Worm (Caenorhabditis elegans): ENCODE results near the gene F13B12.3.

F13B12.3 gene

DNA sequence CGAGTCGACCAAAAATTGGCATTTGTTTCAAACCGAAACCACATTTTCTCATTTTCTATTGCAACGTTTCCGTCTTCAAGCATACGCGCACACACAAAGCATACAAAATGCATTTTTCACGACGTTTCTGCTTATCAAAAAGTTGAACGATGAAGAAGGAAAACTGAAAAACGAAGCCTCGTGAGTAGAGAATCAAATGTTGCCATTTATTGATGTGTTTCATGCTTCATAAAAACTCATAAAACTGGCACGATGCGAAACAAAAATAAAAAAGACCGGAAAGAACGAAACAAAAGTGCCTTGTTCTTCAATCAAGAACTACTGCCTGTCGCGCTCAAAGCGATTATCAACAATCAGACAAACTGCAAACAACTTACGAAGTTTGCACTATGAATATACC is 18.5 kb upstream of the F13B12.3 start:
- TF ChIP-seq elt-2 (tag; optimal IDR thresholded peaks at IDR 0.05) (peak; percentile 61), pha-4 (tag; optimal IDR thresholded peaks at IDR 0.05) (peak; percentile 44), daf-12 (tag; optimal IDR thresholded peaks at IDR 0.05) (no peak), pqm-1 (tag; optimal IDR thresholded peaks at IDR 0.05) (peak; percentile 48)

DNA sequence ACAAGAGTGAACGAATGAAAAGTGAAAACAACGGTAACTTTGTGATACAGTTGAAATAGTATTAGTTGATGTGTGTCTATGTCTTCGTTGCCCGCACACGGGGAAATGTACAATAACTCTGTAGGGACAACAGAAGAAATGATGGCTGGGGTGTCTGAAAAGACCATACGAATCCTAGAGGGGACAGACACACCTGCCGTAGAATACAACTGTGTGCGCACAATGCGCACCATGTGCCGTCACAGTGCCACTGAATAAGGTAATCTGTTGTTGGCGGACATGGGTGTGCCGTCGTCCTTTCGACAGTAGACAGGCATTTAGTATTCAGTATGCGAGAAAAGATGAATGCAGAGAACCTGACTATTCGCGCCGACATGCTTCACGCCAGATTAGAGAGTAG is 17.7 kb upstream of the F13B12.3 start:
- TF ChIP-seq nhr-237 (tag; optimal IDR thresholded peaks at IDR 0.05), result no peak
- TF ChIP-seq hmg-11 (tag; optimal IDR thresholded peaks at IDR 0.05), result no peak
- TF ChIP-seq fos-1 (tag; optimal IDR thresholded peaks at IDR 0.05), result no peak
- TF ChIP-seq nfya-1 (tag; optimal IDR thresholded peaks at IDR 0.05; ENCODE audit: insufficient read depth), result no peak

DNA sequence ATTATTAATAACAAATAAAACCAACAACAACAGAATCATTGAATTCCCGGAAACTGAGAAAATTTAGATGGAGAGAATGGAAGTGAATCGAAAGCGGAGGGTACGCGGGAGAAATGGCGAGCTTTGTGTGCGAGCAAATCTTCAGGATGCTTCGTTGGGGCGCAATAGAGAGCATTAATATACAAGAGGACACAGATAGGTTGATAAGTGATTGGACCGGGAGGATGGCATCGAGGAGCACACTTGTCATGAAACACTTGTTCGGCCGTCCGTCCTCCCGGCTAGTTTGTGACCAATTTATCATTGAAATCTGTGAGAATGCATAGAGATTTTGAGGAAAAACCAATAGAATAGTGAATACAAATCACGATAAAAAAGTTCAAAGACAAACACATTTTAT is 16.7 kb upstream of the F13B12.3 start:
- TF ChIP-seq ama-1 (optimal IDR thresholded peaks at IDR 0.05), result no peak
- TF ChIP-seq sea-2 (GFP tag; optimal IDR thresholded peaks at IDR 0.05), result no peak
- no peak for TF ChIP-seq pqm-1 (tag; optimal IDR thresholded peaks at IDR 0.05)
- TF ChIP-seq elt-3 (tag; optimal IDR thresholded peaks at IDR 0.05), result no peak
- TF ChIP-seq jun-1 (tag; optimal IDR thresholded peaks at IDR 0.05), result no peak
- no peak for TF ChIP-seq zag-1 (tag; optimal IDR thresholded peaks at IDR 0.05)
- no peak for TF ChIP-seq nhr-77 (tag; optimal IDR thresholded peaks at IDR 0.05)
- no peak for TF ChIP-seq nhr-43 (tag; optimal IDR thresholded peaks at IDR 0.05; ENCODE audit: poor library complexity, severe bottlenecking)
- no peak for TF ChIP-seq lsy-12 (tag; optimal IDR thresholded peaks at IDR 0.05)
- no peak for TF ChIP-seq nhr-67 (tag; optimal IDR thresholded peaks at IDR 0.05)
- TF ChIP-seq ztf-11 (tag; optimal IDR thresholded peaks at IDR 0.05), result no peak
- no peak for TF ChIP-seq hmg-11 (tag; optimal IDR thresholded peaks at IDR 0.05)
- TF ChIP-seq R02D3.7 (tag; optimal IDR thresholded peaks at IDR 0.05), result no peak
- no peak for TF ChIP-seq unc-62 (GFP tag; optimal IDR thresholded peaks at IDR 0.05)
- no peak for TF ChIP-seq fkh-10 (GFP tag; optimal IDR thresholded peaks at IDR 0.05)
- TF ChIP-seq skn-1 (tag; optimal IDR thresholded peaks at IDR 0.05), result no peak
- TF ChIP-seq nhr-23 (tag; optimal IDR thresholded peaks at IDR 0.05), result no peak
- TF ChIP-seq elt-1 (tag; optimal IDR thresholded peaks at IDR 0.05), result no peak

DNA sequence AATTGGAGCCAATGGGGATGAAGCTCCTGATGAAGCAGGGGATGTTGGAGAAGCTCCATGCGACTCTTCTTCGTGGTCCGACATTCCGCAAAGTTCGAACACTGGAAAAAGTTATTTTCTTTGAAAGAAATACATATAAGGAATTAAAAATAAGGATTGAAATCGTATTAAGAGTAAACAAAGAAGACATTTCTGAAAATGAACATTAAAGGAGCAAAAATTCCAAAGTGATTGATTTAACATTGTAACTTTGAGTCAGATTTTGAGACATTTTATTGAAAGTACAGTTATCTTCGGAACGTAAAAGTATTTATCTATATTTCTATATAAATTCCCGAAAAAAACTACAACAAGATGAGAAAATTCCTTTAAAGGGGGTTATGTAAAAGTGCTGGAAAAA is 14.4 kb upstream of the F13B12.3 start, which contains the start of gene F13B12.1:
Gene F13B12.1, minus strand, starts transcription at position 101 of the 400 bp plus-strand sequence.
- no peak for TF ChIP-seq ceh-28 (tag; optimal IDR thresholded peaks at IDR 0.05)
- no peak for TF ChIP-seq ztf-4 (tag; optimal IDR thresholded peaks at IDR 0.05)
- no peak for TF ChIP-seq elt-3 (tag; optimal IDR thresholded peaks at IDR 0.05)
- no peak for TF ChIP-seq lsy-12 (tag; optimal IDR thresholded peaks at IDR 0.05)
- peak; percentile 25 for TF ChIP-seq zag-1 (tag; optimal IDR thresholded peaks at IDR 0.05)
- TF ChIP-seq fkh-10 (GFP tag; optimal IDR thresholded peaks at IDR 0.05), result no peak

DNA sequence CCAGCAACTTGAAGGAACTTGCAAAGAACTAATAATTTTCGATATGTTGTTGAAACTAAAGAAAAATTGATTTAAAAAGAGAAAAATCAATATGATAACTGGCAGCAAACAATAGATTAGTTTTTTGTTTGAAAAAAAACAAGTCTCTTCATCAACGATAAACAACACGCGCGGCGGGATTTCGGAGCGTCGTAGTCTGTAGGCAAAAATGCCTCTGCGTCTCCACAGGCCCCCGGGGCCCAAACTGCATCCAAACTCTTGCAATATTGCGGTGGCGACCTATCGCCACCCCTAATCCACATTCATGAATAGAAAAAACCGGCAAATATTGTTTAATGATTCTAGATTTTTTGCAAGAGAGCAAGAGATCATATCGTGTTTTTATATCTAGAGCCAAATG is 13.8 kb upstream of the F13B12.3 start:
- TF ChIP-seq ZK546.5 (tag; optimal IDR thresholded peaks at IDR 0.05), result no peak
- no peak for TF ChIP-seq ceh-9 (tag; optimal IDR thresholded peaks at IDR 0.05)
- peak; percentile 25 for TF ChIP-seq lin-15B (tag; optimal IDR thresholded peaks at IDR 0.05)
- no peak for TF ChIP-seq elt-3 (tag; optimal IDR thresholded peaks at IDR 0.05)
- no peak for TF ChIP-seq fos-1 (tag; optimal IDR thresholded peaks at IDR 0.05)
- peak; percentile 28 for TF ChIP-seq nhr-25 (tag; optimal IDR thresholded peaks at IDR 0.05)
- TF ChIP-seq nfya-1 (tag; optimal IDR thresholded peaks at IDR 0.05; ENCODE audit: insufficient read depth), result peak; percentile 56
- TF ChIP-seq R02D3.7 (tag; optimal IDR thresholded peaks at IDR 0.05), result no peak
- TF ChIP-seq pqm-1 (tag; optimal IDR thresholded peaks at IDR 0.05), result no peak
- no peak for TF ChIP-seq nhr-76 (tag; optimal IDR thresholded peaks at IDR 0.05)
- TF ChIP-seq nhr-77 (tag; optimal IDR thresholded peaks at IDR 0.05), result no peak
- TF ChIP-seq elt-2 (tag; optimal IDR thresholded peaks at IDR 0.05), result peak; percentile 33
- no peak for TF ChIP-seq nhr-23 (tag; optimal IDR thresholded peaks at IDR 0.05)
- TF ChIP-seq pha-4 (tag; optimal IDR thresholded peaks at IDR 0.05), result peak; percentile 65
- no peak for TF ChIP-seq lsy-12 (tag; optimal IDR thresholded peaks at IDR 0.05)
- TF ChIP-seq hmg-11 (tag; optimal IDR thresholded peaks at IDR 0.05), result peak; percentile 69

DNA sequence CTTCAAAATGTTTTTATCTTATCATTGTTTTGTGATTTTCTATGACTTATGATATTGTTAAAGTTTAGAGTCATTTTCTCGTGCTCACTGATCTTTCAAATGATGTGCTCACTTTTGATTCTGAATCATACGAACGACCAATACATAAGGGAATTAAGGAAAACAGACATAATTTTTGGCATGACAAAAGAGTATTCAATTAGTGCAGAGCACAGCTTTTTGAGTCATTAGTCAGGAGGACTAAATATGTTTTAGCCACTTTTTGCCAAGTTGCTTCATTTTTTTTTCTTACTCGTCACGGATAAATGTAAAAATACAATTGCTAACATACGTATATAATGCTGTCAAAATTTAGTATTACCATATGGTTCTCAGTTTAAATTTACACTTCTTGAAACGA is 9.8 kb upstream of the F13B12.3 start, which contains the start of gene F13B12.2:
Gene F13B12.2, minus strand, starts transcription at position 2 of the 400 bp plus-strand sequence.
- TF ChIP-seq elt-2 (tag; optimal IDR thresholded peaks at IDR 0.05), result peak; percentile 34
- peak; percentile 17 for TF ChIP-seq pqm-1 (tag; optimal IDR thresholded peaks at IDR 0.05)
- no peak for TF ChIP-seq nhr-67 (tag; optimal IDR thresholded peaks at IDR 0.05)
- no peak for TF ChIP-seq nhr-23 (tag; optimal IDR thresholded peaks at IDR 0.05)
- TF ChIP-seq aly-2 (tag; optimal IDR thresholded peaks at IDR 0.05), result no peak

Measured in whole organism, L3 larva.